Worm (Caenorhabditis elegans): Measurements from ENCODE around the gene ZK1236.9.

- TF ChIP-seq nhr-232 (tag; optimal IDR thresholded peaks at IDR 0.05) (no peak), dmd-4 (tag; optimal IDR thresholded peaks at IDR 0.05; ENCODE audit: borderline replicate concordance) (no peak), madf-2 (tag; optimal IDR thresholded peaks at IDR 0.05) (no peak), ceh-31 (tag; optimal IDR thresholded peaks at IDR 0.05) (no peak), che-1 (tag; optimal IDR thresholded peaks at IDR 0.05) (no peak), ceh-9 (tag; optimal IDR thresholded peaks at IDR 0.05) (no peak), pha-4 (tag; optimal IDR thresholded peaks at IDR 0.05) (no peak), sdc-2 (tag; optimal IDR thresholded peaks at IDR 0.05) (no peak), elt-4 (tag; optimal IDR thresholded peaks at IDR 0.05) (no peak), tbx-2 (tag; optimal IDR thresholded peaks at IDR 0.05) (no peak), pag-3 (tag; optimal IDR thresholded peaks at IDR 0.05; ENCODE audit: borderline replicate concordance) (no peak)
These were observed 45.4 kb upstream of the ZK1236.9 start, which contains the start of gene F42H10.6 for ce11 chrIII:8480355-8480754.
